Fruit fly (Drosophila melanogaster) whole organism, embryonic: ENCODE data around the gene CG13891.

ENCODE experiments used
- Abd-B ChIP-seq: fragments of 200-800 bp; sonication (Bioruptor generic); optimal IDR thresholded peaks from 2 replicates; lab custom pipeline; 2018; ENCODE audit warnings: missing biosample characterization, mild to moderate bottlenecking, missing genetic modification characterization, moderate library complexity
- Antp ChIP-seq: fragments of 200-800 bp; sonication (Bioruptor generic); optimal IDR thresholded peaks from 3 replicates; lab custom pipeline; 2016; ENCODE audit warnings: missing biosample characterization, missing genetic modification characterization
- C15 ChIP-seq: fragments of 200-800 bp; sonication (Bioruptor generic); IDR thresholded peaks from 3 replicates; pipeline ENCODE4 v1.3.6; 2022; ENCODE audit warnings: missing biosample characterization, missing genetic modification characterization
- CG10274 ChIP-seq: fragments of 200-800 bp; sonication (Bioruptor generic); optimal IDR thresholded peaks from 3 replicates; lab custom pipeline; 2017; ENCODE audit warnings: missing biosample characterization, mild to moderate bottlenecking, missing genetic modification characterization
- CG11247 ChIP-seq: fragments of 200-800 bp; sonication (Bioruptor generic); IDR thresholded peaks from 2 replicates; pipeline ENCODE4 v1.3.6; 2022; ENCODE audit warnings: missing biosample characterization, missing genetic modification characterization
- CG12769 ChIP-seq: fragments of 200-800 bp; sonication (Bioruptor generic); optimal IDR thresholded peaks from 2 replicates; lab custom pipeline; 2019; ENCODE audit warnings: missing biosample characterization, mild to moderate bottlenecking, missing genetic modification characterization, moderate library complexity
- CG13894 ChIP-seq: fragments of 200-800 bp; sonication (Bioruptor generic); optimal IDR thresholded peaks from 3 replicates; lab custom pipeline; 2018; ENCODE audit warnings: missing biosample characterization, mild to moderate bottlenecking, missing genetic modification characterization, moderate library complexity
- CG14014 ChIP-seq: fragments of 200-800 bp; sonication (Bioruptor generic); IDR thresholded peaks from 2 replicates; pipeline ENCODE4 v1.3.6; 2022; ENCODE audit warnings: missing biosample characterization, missing genetic modification characterization
- CG14667 ChIP-seq: fragments of 200-800 bp; sonication (Bioruptor generic); IDR thresholded peaks from 2 replicates; pipeline ENCODE4 v1.3.6; 2022; ENCODE audit warnings: missing biosample characterization, missing genetic modification characterization
- CG14710 ChIP-seq: fragments of 200-800 bp; sonication (Bioruptor generic); optimal IDR thresholded peaks from 3 replicates; lab custom pipeline; 2019; ENCODE audit warnings: missing biosample characterization, mild to moderate bottlenecking, missing genetic modification characterization, moderate library complexity
- CG14860 ChIP-seq: fragments of 200-800 bp; sonication (Bioruptor generic); IDR thresholded peaks from 3 replicates; pipeline ENCODE4 v1.3.6; 2022; ENCODE audit warnings: missing biosample characterization, missing genetic modification characterization; ENCODE audit not compliant: partially characterized antibody
- CG16813 ChIP-seq: fragments of 200-800 bp; sonication (Bioruptor generic); IDR thresholded peaks from 3 replicates; pipeline ENCODE4 v1.3.6; 2022; ENCODE audit warnings: missing biosample characterization, missing genetic modification characterization; ENCODE audit not compliant: partially characterized antibody
- CG17186 ChIP-seq: fragments of 200-800 bp; sonication (Bioruptor generic); optimal IDR thresholded peaks from 3 replicates; lab custom pipeline; 2017; ENCODE audit warnings: missing biosample characterization, missing genetic modification reagents, missing genetic modification characterization
- CG30403 ChIP-seq: fragments of 200-800 bp; sonication (Bioruptor generic); optimal IDR thresholded peaks from 3 replicates; lab custom pipeline; 2016; ENCODE audit warnings: missing biosample characterization, missing genetic modification characterization
- CG31224 ChIP-seq: fragments of 200-800 bp; sonication (Bioruptor generic); IDR thresholded peaks from 2 replicates; pipeline ENCODE4 v1.3.6; 2022; ENCODE audit warnings: missing biosample characterization, missing genetic modification characterization
- CG31388 ChIP-seq: fragments of 200-800 bp; sonication (Bioruptor generic); optimal IDR thresholded peaks from 2 replicates; lab custom pipeline; 2016; ENCODE audit warnings: missing biosample characterization, missing genetic modification characterization
- CG32532 ChIP-seq: fragments of 200-800 bp; sonication (Bioruptor generic); IDR thresholded peaks from 2 replicates; pipeline ENCODE4 v1.3.6; 2022; ENCODE audit warnings: missing biosample characterization, missing genetic modification characterization
- CG4328 ChIP-seq: fragments of 200-800 bp; sonication (Bioruptor generic); optimal IDR thresholded peaks from 3 replicates; lab custom pipeline; 2017; ENCODE audit warnings: missing biosample characterization, missing genetic modification reagents, missing genetic modification characterization
- CG4424 ChIP-seq: fragments of 200-800 bp; sonication (Bioruptor generic); optimal IDR thresholded peaks from 3 replicates; lab custom pipeline; 2016; ENCODE audit warnings: missing biosample characterization, missing genetic modification characterization
- CG5180 ChIP-seq: fragments of 200-800 bp; sonication (Bioruptor generic); optimal IDR thresholded peaks from 3 replicates; lab custom pipeline; 2017; ENCODE audit warnings: missing biosample characterization, missing genetic modification characterization, mild to moderate bottlenecking, moderate library complexity, missing genetic modification reagents
- CG8478 ChIP-seq: fragments of >200 bp; optimal IDR thresholded peaks from 2 replicates; lab custom pipeline; 2018
- CG9215 ChIP-seq: fragments of 200-800 bp; sonication (Bioruptor generic); IDR thresholded peaks from 2 replicates; pipeline ENCODE4 v1.3.6; 2022; ENCODE audit warnings: missing biosample characterization, missing genetic modification characterization
- Dip3 ChIP-seq: fragments of 200-800 bp; sonication (Bioruptor generic); optimal IDR thresholded peaks from 3 replicates; lab custom pipeline; 2016; ENCODE audit warnings: missing biosample characterization, missing genetic modification characterization
- Dll ChIP-seq: fragments of 200-800 bp; sonication (Bioruptor generic); IDR thresholded peaks from 4 replicates; pipeline ENCODE4 v1.3.6; 2022; ENCODE audit warnings: missing biosample characterization, missing genetic modification characterization; ENCODE audit not compliant: partially characterized antibody
- ERR ChIP-seq: fragments of 200-800 bp; sonication (Bioruptor generic); optimal IDR thresholded peaks from 2 replicates; lab custom pipeline; 2016; ENCODE audit warnings: missing biosample characterization, missing genetic modification characterization
- Eip74EF ChIP-seq, 2 experiments: fragments of 200-800 bp in 1 of 2; fragments of >200 bp in 1 of 2; sonication (Bioruptor generic) in 1 of 2; optimal IDR thresholded peaks; 2 replicates each; lab custom pipeline; 2017 to 2019; ENCODE audit warnings: missing biosample characterization in 2 of 2, missing genetic modification characterization in 2 of 2, mild to moderate bottlenecking in 1 of 2, moderate library complexity in 1 of 2
- Elba2 ChIP-seq: fragments of 200-800 bp; sonication (Bioruptor generic); optimal IDR thresholded peaks from 3 replicates; lab custom pipeline; 2016; ENCODE audit warnings: missing biosample characterization, missing genetic modification characterization
- Ets65A ChIP-seq: fragments of 200-800 bp; sonication (Bioruptor generic); peaks from one replicate; lab custom pipeline; 2016; ENCODE audit warnings: missing biosample characterization, missing genetic modification characterization
- Gsc ChIP-seq: fragments of 200-800 bp; sonication (Bioruptor generic); IDR thresholded peaks from 2 replicates; pipeline ENCODE4 v1.3.6; 2022; ENCODE audit warnings: missing biosample characterization, missing genetic modification characterization
- HHEX ChIP-seq: fragments of 200-800 bp; sonication (Bioruptor generic); optimal IDR thresholded peaks from 3 replicates; lab custom pipeline; 2017; ENCODE audit warnings: missing biosample characterization, mild to moderate bottlenecking, missing genetic modification characterization, missing genetic modification reagents
- HLH54F ChIP-seq: fragments of 200-800 bp; sonication (Bioruptor generic); optimal IDR thresholded peaks from 3 replicates; lab custom pipeline; 2016; ENCODE audit warnings: missing biosample characterization, missing genetic modification characterization
- Kr ChIP-seq: fragments of 200-800 bp; sonication (Bioruptor generic); optimal IDR thresholded peaks from 2 replicates; lab custom pipeline; 2017; ENCODE audit warnings: missing biosample characterization, mild to moderate bottlenecking, missing genetic modification characterization
- Lim3 ChIP-seq: fragments of 200-800 bp; sonication (Bioruptor generic); IDR thresholded peaks from 2 replicates; pipeline ENCODE4 v1.3.6; 2022; ENCODE audit warnings: missing biosample characterization, missing genetic modification characterization
- Ptx1 ChIP-seq: fragments of 200-800 bp; sonication (Bioruptor generic); IDR thresholded peaks from 2 replicates; pipeline ENCODE4 v1.3.6; 2022; ENCODE audit warnings: missing biosample characterization, missing genetic modification characterization
- Rfx ChIP-seq: fragments of 200-800 bp; sonication (Bioruptor generic); IDR thresholded peaks from 2 replicates; pipeline ENCODE4 v1.3.6; 2022; ENCODE audit warnings: missing biosample characterization, missing genetic modification characterization
- ab ChIP-seq: fragments of 200-800 bp; sonication (Bioruptor generic); optimal IDR thresholded peaks from 2 replicates; lab custom pipeline; 2016; ENCODE audit warnings: missing biosample characterization, missing genetic modification characterization
- abd-A ChIP-seq: fragments of 200-800 bp; sonication (Bioruptor generic); optimal IDR thresholded peaks from 3 replicates; lab custom pipeline; 2019; ENCODE audit warnings: missing biosample characterization, mild to moderate bottlenecking, missing genetic modification characterization, moderate library complexity
- amos ChIP-seq: fragments of 200-800 bp; sonication (Bioruptor generic); IDR thresholded peaks from 2 replicates; pipeline ENCODE4 v1.3.6; 2022; ENCODE audit warnings: missing biosample characterization, missing genetic modification characterization; ENCODE audit not compliant: partially characterized antibody
- ase ChIP-seq: fragments of 200-800 bp; sonication (Bioruptor generic); IDR thresholded peaks from 3 replicates; pipeline ENCODE4 v1.3.6; 2022; ENCODE audit warnings: missing biosample characterization, missing genetic modification characterization
- bab2 ChIP-seq: fragments of 200-800 bp; sonication (Bioruptor generic); optimal IDR thresholded peaks from 2 replicates; lab custom pipeline; 2016; ENCODE audit warnings: missing biosample characterization, missing genetic modification characterization
- chm ChIP-seq: fragments of 200-800 bp; sonication (Bioruptor generic); IDR thresholded peaks from 2 replicates; pipeline ENCODE4 v1.3.6; 2022; ENCODE audit warnings: missing biosample characterization, missing genetic modification characterization
- dpn ChIP-seq, 2 experiments: fragments of 200-800 bp; sonication (Bioruptor generic); optimal IDR thresholded peaks; 3 replicates each; lab custom pipeline; 2016; ENCODE audit warnings: missing biosample characterization in 2 of 2, missing genetic modification characterization in 2 of 2
- dysf ChIP-seq: fragments of 200-800 bp; sonication (Bioruptor generic); IDR thresholded peaks from 3 replicates; pipeline ENCODE4 v1.3.6; 2022; ENCODE audit warnings: missing biosample characterization, missing genetic modification characterization
- en ChIP-seq: fragments of 200-800 bp; sonication (Bioruptor generic); optimal IDR thresholded peaks from 2 replicates; lab custom pipeline; 2016; ENCODE audit warnings: missing biosample characterization, missing genetic modification characterization
- grau ChIP-seq: fragments of 200-800 bp; optimal IDR thresholded peaks from 3 replicates; lab custom pipeline; 2019; ENCODE audit warnings: missing biosample characterization, mild to moderate bottlenecking, missing genetic modification characterization, moderate library complexity
- ham ChIP-seq: fragments of 200-800 bp; sonication (Bioruptor generic); IDR thresholded peaks from 2 replicates; pipeline ENCODE4 v1.3.6; 2022; ENCODE audit warnings: missing biosample characterization, missing genetic modification characterization
- hkb ChIP-seq, 2 experiments: fragments of 200-800 bp in 1 of 2; fragments of >200 bp in 1 of 2; sonication (Bioruptor generic) in 1 of 2; IDR thresholded peaks in 1 of 2; optimal IDR thresholded peaks in 1 of 2; 2 replicates each; pipeline versions ENCODE4 v1.3.6 to Lab custom; 2017 to 2022; ENCODE audit warnings: missing biosample characterization in 1 of 2, missing genetic modification characterization in 1 of 2
- nerfin-1 ChIP-seq: fragments of 200-800 bp; sonication (Bioruptor generic); optimal IDR thresholded peaks from 3 replicates; lab custom pipeline; 2019; ENCODE audit warnings: missing biosample characterization, mild to moderate bottlenecking, missing genetic modification characterization, moderate library complexity
- sim ChIP-seq: fragments of 200-800 bp; sonication (Bioruptor generic); IDR thresholded peaks from 2 replicates; pipeline ENCODE4 v1.3.6; 2022; ENCODE audit warnings: missing biosample characterization, missing genetic modification characterization
- tll ChIP-seq, 2 experiments: fragments of 200-800 bp in 1 of 2; fragments of >200 bp in 1 of 2; sonication (Bioruptor generic) in 1 of 2; optimal IDR thresholded peaks; 2 replicates each; lab custom pipeline; 2017 to 2019; ENCODE audit warnings: missing biosample characterization in 2 of 2, missing genetic modification characterization in 2 of 2, mild to moderate bottlenecking in 1 of 2, moderate library complexity in 1 of 2
- wor ChIP-seq: fragments of 200-800 bp; sonication (Bioruptor generic); IDR thresholded peaks from 2 replicates; pipeline ENCODE4 v1.3.6; 2022; ENCODE audit warnings: missing biosample characterization, missing genetic modification characterization
- zen2 ChIP-seq: fragments of 200-800 bp; sonication (Bioruptor generic); IDR thresholded peaks from 3 replicates; pipeline ENCODE4 v1.3.6; 2022; ENCODE audit warnings: missing biosample characterization, missing genetic modification characterization; ENCODE audit not compliant: partially characterized antibody

Gene CG13891

DNA sequence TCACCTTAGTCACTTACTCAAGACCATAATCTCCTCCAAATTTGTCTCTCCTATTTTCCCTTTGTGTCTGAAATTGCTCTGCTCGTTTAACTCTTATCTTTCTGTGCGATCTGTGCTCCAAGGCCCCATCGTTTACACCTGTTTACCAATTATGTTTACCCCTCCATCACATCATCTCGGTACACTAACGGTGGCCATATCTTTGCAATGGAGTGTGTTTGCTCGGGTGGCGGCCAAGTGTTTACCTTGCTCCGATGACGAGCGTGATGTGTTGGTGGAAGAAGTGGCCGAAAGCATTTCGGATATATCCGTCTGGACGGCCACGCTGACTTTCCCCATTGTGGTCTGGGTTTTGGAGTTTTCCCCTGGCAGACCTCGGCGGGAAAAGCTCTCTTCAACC, 6.5 kb upstream of the CG13891 start (continued):
- peak; percentile 81 for TF ChIP-seq CG4328 (GFP tag; lab: Kevin White, UChicago)
- peak; percentile 53; the same call in 1 of the 2 replicates for TF ChIP-seq CG11247
- TF ChIP-seq CG31224 (GFP tag; lab: Robert Waterston, UW): no peak
- TF ChIP-seq nerfin-1: peak; percentile 74
- TF ChIP-seq chm: peak; percentile 80
- TF ChIP-seq C15 (GFP tag; lab: Robert Waterston, UW): no peak
- TF ChIP-seq ase: no peak; the same call in 2 of the 3 replicates
- no peak for TF ChIP-seq Antp (GFP tag; lab: Kevin White, UChicago)
- no peak for TF ChIP-seq Elba2 (GFP tag; lab: Kevin White, UChicago)
- TF ChIP-seq Kr: no peak
- TF ChIP-seq Lim3 (GFP tag; lab: Robert Waterston, UW): no peak
- no peak for TF ChIP-seq CG16813
- no peak for TF ChIP-seq Dip3 (GFP tag; lab: Kevin White, UChicago)
- no peak for TF ChIP-seq CG30403 (GFP tag; lab: Kevin White, UChicago)
- no peak for TF ChIP-seq Ptx1
- peak; percentile 79 for TF ChIP-seq HHEX (GFP tag; lab: Kevin White, UChicago)
- TF ChIP-seq en: peak; percentile 27
- no peak for TF ChIP-seq CG32532 (GFP tag; lab: Robert Waterston, UW)
- no peak for TF ChIP-seq CG31388 (GFP tag; lab: Kevin White, UChicago)
- TF ChIP-seq zen2: no peak
- TF ChIP-seq ERR (GFP tag; lab: Kevin White, UChicago): no peak
- TF ChIP-seq amos: no peak
- peak; percentile 40 for TF ChIP-seq CG10274 (GFP tag; lab: Kevin White, UChicago)
- no peak for TF ChIP-seq tll (GFP tag; optimal IDR thresholded peaks at IDR 0.05; lab: Kevin White, UChicago)
- TF ChIP-seq dpn (GFP tag; optimal IDR thresholded peaks at IDR 0.05; lab: Kevin White, UChicago): peak in 1 of 2 experiments; percentile 27
- no peak for TF ChIP-seq Dll (GFP tag; lab: Robert Waterston, UW)
- TF ChIP-seq HLH54F: no peak
- peak; percentile 62; the same call in 1 of the 2 replicates for TF ChIP-seq CG14014
- TF ChIP-seq Rfx (GFP tag; lab: Robert Waterston, UW): peak; percentile 57
- no peak for TF ChIP-seq Abd-B (GFP tag; lab: Kevin White, UChicago)
- TF ChIP-seq bab2 (GFP tag; lab: Kevin White, UChicago): no peak
- TF ChIP-seq CG8478 (lab: Kevin White, UChicago): no peak
- TF ChIP-seq, all 482 proteins: peak for 203

DNA sequence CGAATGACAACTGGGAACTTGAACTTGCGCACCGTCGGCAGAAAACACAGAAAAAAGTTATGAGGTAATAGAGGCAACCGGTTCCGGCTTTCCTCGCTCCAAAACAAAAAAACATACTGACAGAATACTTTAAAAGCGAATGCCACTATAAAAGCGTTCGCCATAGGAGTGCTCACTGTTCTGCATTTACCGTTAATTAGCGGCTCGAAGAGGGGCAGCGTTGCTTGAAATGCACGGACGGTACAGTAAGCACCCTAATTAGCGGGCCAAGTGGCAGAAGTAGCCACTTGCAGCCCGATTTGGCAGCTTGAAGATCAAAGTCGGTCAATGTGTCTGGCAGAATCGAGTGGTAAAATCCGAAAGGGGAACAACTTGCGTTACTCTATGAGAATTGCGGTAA, 5.8 kb upstream of the CG13891 start:
- TF ChIP-seq CG14860 (GFP tag; lab: Robert Waterston, UW): no peak
- no peak for TF ChIP-seq Kr
- no peak for TF ChIP-seq ab (GFP tag; lab: Kevin White, UChicago)
- TF ChIP-seq CG10274 (GFP tag; lab: Kevin White, UChicago): no peak
- TF ChIP-seq wor (GFP tag; lab: Robert Waterston, UW): no peak
- no peak for TF ChIP-seq hkb (optimal IDR thresholded peaks at IDR 0.05; lab: Kevin White, UChicago)
- no peak for TF ChIP-seq hkb (GFP tag; IDR thresholded peaks at IDR 0.05; lab: Robert Waterston, UW)
- TF ChIP-seq CG13894 (tag; lab: Kevin White, UChicago): peak; percentile 22
- no peak for TF ChIP-seq CG17186 (GFP tag; lab: Kevin White, UChicago)
- TF ChIP-seq Eip74EF (GFP tag; optimal IDR thresholded peaks at IDR 0.05; lab: Kevin White, UChicago): peak in 1 of 2 experiments; percentile 46
- no peak for TF ChIP-seq CG11247
- no peak for TF ChIP-seq ham (GFP tag; lab: Robert Waterston, UW)
- no peak for TF ChIP-seq Ets65A (GFP tag; lab: Kevin White, UChicago)
- TF ChIP-seq CG14710 (tag; lab: Kevin White, UChicago): no peak
- peak; percentile 30 for TF ChIP-seq abd-A (tag; lab: Kevin White, UChicago)
- peak; percentile 65 for TF ChIP-seq grau
- no peak for TF ChIP-seq CG5180 (GFP tag; lab: Kevin White, UChicago)
- TF ChIP-seq CG9215: no peak
- no peak for TF ChIP-seq dysf (GFP tag; lab: Robert Waterston, UW)
- TF ChIP-seq CG4424: no peak
- TF ChIP-seq CG14667 (GFP tag; lab: Robert Waterston, UW): no peak
- peak; percentile 15 for TF ChIP-seq CG12769 (tag; lab: Kevin White, UChicago)
- TF ChIP-seq sim (GFP tag; lab: Robert Waterston, UW): no peak
- no peak for TF ChIP-seq Gsc (GFP tag; lab: Robert Waterston, UW)
